Worm (Caenorhabditis elegans) whole organism, L2 larva: ENCODE measurements around the gene che-10.

Experiments
- C34F6.9 ChIP-seq: fragments of 150-350 bp; optimal IDR thresholded peaks from 2 replicates; lab custom pipeline; 2014; ENCODE audit warnings: missing biosample characterization, missing genetic modification characterization
- F13H6.1 ChIP-seq: sonication (generic microtip); optimal IDR thresholded peaks from 2 replicates; lab custom pipeline; 2016; ENCODE audit warnings: missing genetic modification characterization, missing compliant biosample characterization
- R02D3.7 ChIP-seq: fragments of 150-350 bp; optimal IDR thresholded peaks from 2 replicates; lab custom pipeline; 2014; ENCODE audit warnings: missing biosample characterization, missing genetic modification characterization
- Y55F3AM.14 ChIP-seq: fragments of 200-800 bp; sonication (Bioruptor generic); optimal IDR thresholded peaks from 2 replicates; lab custom pipeline; 2018; ENCODE audit warnings: mild to moderate bottlenecking, missing genetic modification characterization, missing compliant biosample characterization
- aly-2 ChIP-seq: fragments of 150-350 bp; optimal IDR thresholded peaks from 2 replicates; lab custom pipeline; 2014; ENCODE audit warnings: missing biosample characterization, missing genetic modification characterization
- ama-1 ChIP-seq: fragments of 150-350 bp; optimal IDR thresholded peaks from 2 replicates; lab custom pipeline; 2018; ENCODE audit warnings: inconsistent platforms
- ceh-16 ChIP-seq: fragments of 150-350 bp; optimal IDR thresholded peaks from 2 replicates; lab custom pipeline; 2014; ENCODE audit warnings: missing biosample characterization, missing genetic modification characterization
- ceh-82 ChIP-seq: fragments of 150-350 bp; optimal IDR thresholded peaks from 2 replicates; lab custom pipeline; 2014; ENCODE audit warnings: missing biosample characterization, missing genetic modification characterization
- dmd-4 ChIP-seq: sonication (generic microtip); optimal IDR thresholded peaks from 2 replicates; lab custom pipeline; 2017; ENCODE audit warnings: missing biosample characterization, missing genetic modification characterization
- egl-27 ChIP-seq: sonication (generic microtip); optimal IDR thresholded peaks from 3 replicates; lab custom pipeline; 2017; ENCODE audit warnings: missing biosample characterization, missing genetic modification reagents, missing genetic modification characterization
- elt-1 ChIP-seq: fragments of 150-350 bp; optimal IDR thresholded peaks from 2 replicates; lab custom pipeline; 2014; ENCODE audit warnings: missing biosample characterization, missing genetic modification characterization
- elt-3 ChIP-seq: sonication (generic microtip); optimal IDR thresholded peaks from 2 replicates; lab custom pipeline; 2017; ENCODE audit warnings: missing biosample characterization, missing genetic modification characterization
- fos-1 ChIP-seq: fragments of 150-350 bp; optimal IDR thresholded peaks from 2 replicates; lab custom pipeline; 2014; ENCODE audit warnings: missing biosample characterization, missing genetic modification characterization
- lin-11 ChIP-seq: fragments of 150-350 bp; sonication (generic microtip); optimal IDR thresholded peaks from 2 replicates; lab custom pipeline; 2014; ENCODE audit warnings: missing biosample characterization, missing genetic modification characterization, inconsistent platforms, mixed read lengths
- lin-13 ChIP-seq: fragments of 150-350 bp; optimal IDR thresholded peaks from 2 replicates; lab custom pipeline; 2014; ENCODE audit warnings: missing biosample characterization, missing genetic modification reagents, missing genetic modification characterization
- lsy-2 ChIP-seq, 2 experiments: fragments of 150-350 bp in 1 of 2; sonication (generic microtip) in 1 of 2; optimal IDR thresholded peaks; 2 replicates each; lab custom pipeline; 2014 to 2017; ENCODE audit warnings: missing biosample characterization in 2 of 2, missing genetic modification characterization in 2 of 2
- mab-5 ChIP-seq: fragments of 150-350 bp; optimal IDR thresholded peaks from 2 replicates; lab custom pipeline; 2014; ENCODE audit warnings: missing biosample characterization, missing genetic modification characterization
- mbf-1 ChIP-seq: sonication (generic microtip); optimal IDR thresholded peaks from 2 replicates; lab custom pipeline; 2017; ENCODE audit warnings: missing biosample characterization, missing genetic modification characterization
- mdl-1 ChIP-seq, 2 experiments: fragments of 150-350 bp in 1 of 2; sonication (generic microtip) in 1 of 2; optimal IDR thresholded peaks; 2 replicates each; lab custom pipeline; 2017; ENCODE audit warnings: missing biosample characterization in 2 of 2, missing genetic modification characterization in 2 of 2
- nhr-10 ChIP-seq: sonication (generic microtip); optimal IDR thresholded peaks from 2 replicates; lab custom pipeline; 2017; ENCODE audit warnings: missing biosample characterization, missing genetic modification characterization
- nhr-11 ChIP-seq: fragments of 150-350 bp; optimal IDR thresholded peaks from 2 replicates; lab custom pipeline; 2014; ENCODE audit warnings: missing biosample characterization, missing genetic modification characterization
- nhr-12 ChIP-seq: fragments of 150-350 bp; optimal IDR thresholded peaks from 2 replicates; lab custom pipeline; 2014; ENCODE audit warnings: missing biosample characterization, missing genetic modification characterization
- nhr-129 ChIP-seq: fragments of 150-350 bp; optimal IDR thresholded peaks from 2 replicates; lab custom pipeline; 2014; ENCODE audit warnings: missing biosample characterization, missing genetic modification characterization
- nhr-21 ChIP-seq: fragments of 150-350 bp; optimal IDR thresholded peaks from 2 replicates; lab custom pipeline; 2014; ENCODE audit warnings: missing biosample characterization, missing genetic modification characterization
- nhr-237 ChIP-seq: fragments of 150-350 bp; optimal IDR thresholded peaks from 2 replicates; lab custom pipeline; 2014; ENCODE audit warnings: missing biosample characterization, missing genetic modification characterization
- nhr-25 ChIP-seq: fragments of 150-350 bp; sonication (generic microtip); optimal IDR thresholded peaks from 3 replicates; lab custom pipeline; 2014; ENCODE audit warnings: missing biosample characterization, missing genetic modification characterization
- nhr-6 ChIP-seq: fragments of 150-350 bp; optimal IDR thresholded peaks from 2 replicates; lab custom pipeline; 2014; ENCODE audit warnings: missing biosample characterization, missing genetic modification characterization
- nhr-77 ChIP-seq: fragments of 150-350 bp; optimal IDR thresholded peaks from 2 replicates; lab custom pipeline; 2014; ENCODE audit warnings: missing biosample characterization, missing genetic modification characterization
- sem-4 ChIP-seq: fragments of 150-350 bp; optimal IDR thresholded peaks from 2 replicates; lab custom pipeline; 2014; ENCODE audit warnings: missing biosample characterization, missing genetic modification reagents, missing genetic modification characterization
- skn-1 ChIP-seq: sonication (generic microtip); optimal IDR thresholded peaks from 2 replicates; lab custom pipeline; 2017; ENCODE audit warnings: missing biosample characterization, missing genetic modification characterization
- sma-3 ChIP-seq: sonication (generic microtip); optimal IDR thresholded peaks from 2 replicates; lab custom pipeline; 2016; ENCODE audit warnings: missing genetic modification reagents, missing genetic modification characterization, missing compliant biosample characterization
- sma-9 ChIP-seq, 2 experiments: fragments of 150-350 bp in 1 of 2; sonication (generic microtip) in 1 of 2; optimal IDR thresholded peaks; 2 replicates each; lab custom pipeline; 2014 to 2016; ENCODE audit warnings: missing genetic modification characterization in 2 of 2, mild to moderate bottlenecking in 1 of 2, missing biosample characterization in 1 of 2, missing compliant biosample characterization in 1 of 2, missing genetic modification reagents in 1 of 2, moderate library complexity in 1 of 2
- snpc-4 ChIP-seq: fragments of 150-350 bp; optimal IDR thresholded peaks from 2 replicates; lab custom pipeline; 2014; ENCODE audit warnings: missing biosample characterization, missing genetic modification characterization
- zag-1 ChIP-seq: fragments of 150-350 bp; optimal IDR thresholded peaks from 2 replicates; lab custom pipeline; 2014; ENCODE audit warnings: missing biosample characterization, missing genetic modification characterization
- ztf-1 ChIP-seq: fragments of 200-800 bp; sonication (Bioruptor generic); conservative IDR thresholded peaks from 2 replicates; pipeline ENCODE4 v1.3.6; 2022; ENCODE audit warnings: missing genetic modification characterization, missing compliant biosample characterization
- ztf-11 ChIP-seq: sonication (generic microtip); optimal IDR thresholded peaks from 2 replicates; lab custom pipeline; 2017; ENCODE audit warnings: missing biosample characterization, missing genetic modification characterization
- ztf-4 ChIP-seq: fragments of 150-350 bp; optimal IDR thresholded peaks from 2 replicates; lab custom pipeline; 2014; ENCODE audit warnings: missing biosample characterization, missing genetic modification characterization

che-10 gene

DNA sequence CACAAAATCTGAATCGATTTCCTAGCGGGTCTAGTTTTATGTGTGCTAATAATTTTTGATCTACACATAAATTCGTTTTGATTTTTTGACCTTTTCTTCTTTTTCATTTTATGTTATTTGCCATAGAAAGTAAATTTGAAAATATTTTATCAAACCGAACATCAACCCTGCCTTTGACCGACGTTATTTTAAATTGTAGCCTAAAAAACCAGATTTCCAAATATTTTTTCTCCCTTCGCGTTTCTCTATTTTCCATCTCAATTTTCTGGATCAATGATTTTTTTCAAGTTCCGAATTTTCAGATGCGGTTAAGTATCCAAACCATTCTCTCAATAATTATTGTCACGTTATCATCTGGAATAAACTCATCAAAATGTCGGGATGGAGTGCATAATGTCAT is 39.8 kb upstream of the che-10 start, which contains the start of gene T05A7.1:
TSS of gene T05A7.1 (plus strand) at position 301 of the 400 bp plus-strand sequence.
- no peak for TF ChIP-seq nhr-12
- no peak for TF ChIP-seq mdl-1 (tag; optimal IDR thresholded peaks at IDR 0.05; lab: Kevin White, UChicago)
- no peak for TF ChIP-seq nhr-21 (tag; lab: Kevin White, UChicago)
- no peak for TF ChIP-seq nhr-237 (tag; lab: Kevin White, UChicago)
- TF ChIP-seq ztf-11 (tag; lab: Kevin White, UChicago) = no peak
- TF ChIP-seq nhr-77 (tag; lab: Kevin White, UChicago) = no peak
- no peak for TF ChIP-seq ztf-1
- TF ChIP-seq nhr-11 (tag; lab: Kevin White, UChicago) = no peak
- TF ChIP-seq ceh-16 (tag; lab: Kevin White, UChicago) = no peak
- TF ChIP-seq dmd-4 (tag; lab: Kevin White, UChicago) = no peak
- no peak for TF ChIP-seq F13H6.1 (tag; lab: Kevin White, UChicago)
- no peak for TF ChIP-seq R02D3.7 (tag; lab: Kevin White, UChicago)

ce11 chrII:4676241-4676640 is 38.1 kb upstream of the che-10 start:
- TF ChIP-seq nhr-129 (tag; lab: Kevin White, UChicago) = peak; percentile 39
- no peak for TF ChIP-seq lin-13 (GFP tag; lab: Kevin White, UChicago)
- TF ChIP-seq lin-11 (tag; lab: Kevin White, UChicago) = no peak
- TF ChIP-seq egl-27 (tag; lab: Kevin White, UChicago) = no peak
- TF ChIP-seq elt-3 (tag; lab: Kevin White, UChicago) = no peak

DNA sequence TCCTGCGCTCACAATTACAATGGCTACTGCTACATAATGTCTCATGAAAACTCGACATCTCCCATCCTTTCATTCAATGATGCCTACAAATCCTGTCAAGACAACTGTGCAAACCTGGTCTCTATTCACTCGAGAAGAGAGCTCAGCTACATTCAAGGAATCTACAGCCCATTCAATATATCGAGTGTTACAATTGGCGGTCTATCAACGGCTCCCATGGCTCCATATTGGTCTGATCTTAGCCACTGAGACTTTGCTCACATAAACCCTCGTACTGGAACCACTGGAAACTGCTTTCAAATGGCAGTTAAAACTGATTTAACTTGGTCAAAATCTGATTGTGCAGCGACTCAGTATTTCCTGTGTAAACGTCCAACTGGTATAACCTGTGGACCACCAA is 37.3 kb upstream of the che-10 start, which contains the start of gene T05A7.3:
TSS of gene T05A7.3 (plus strand) at position 301 of the 400 bp plus-strand sequence.
- TF ChIP-seq F13H6.1 (tag; lab: Kevin White, UChicago) = no peak
- TF ChIP-seq mdl-1 (tag; optimal IDR thresholded peaks at IDR 0.05; lab: Kevin White, UChicago) = no peak

DNA sequence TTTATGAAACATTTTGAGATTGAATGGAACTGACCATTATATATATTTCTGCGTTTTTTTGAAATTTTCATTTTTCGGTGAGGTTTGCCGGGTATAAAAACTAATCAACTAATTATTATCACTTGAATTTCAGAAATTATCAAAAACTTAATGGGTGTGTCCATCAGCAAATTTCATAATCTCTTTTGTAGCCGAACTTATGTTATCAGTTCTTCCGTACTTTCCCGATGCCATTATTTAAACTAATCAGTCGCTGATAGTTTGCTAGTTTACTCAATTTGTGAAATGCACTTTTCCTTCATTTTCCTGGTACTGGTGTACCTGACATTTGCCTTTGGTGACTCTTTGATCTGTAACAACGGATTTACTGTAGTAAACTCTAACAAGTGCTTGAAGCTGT is 36.0 kb upstream of the che-10 start:
- TF ChIP-seq lin-13 (GFP tag; lab: Kevin White, UChicago) (no peak), nhr-77 (tag; lab: Kevin White, UChicago) (no peak), ama-1 (lab: Kevin White, UChicago) (no peak), dmd-4 (tag; lab: Kevin White, UChicago) (no peak), fos-1 (peak; percentile 96), nhr-237 (tag; lab: Kevin White, UChicago) (no peak), aly-2 (no peak), sma-9 (GFP tag; optimal IDR thresholded peaks at IDR 0.05; lab: Kevin White, UChicago) (peak; percentile 77), sma-9 (tag; optimal IDR thresholded peaks at IDR 0.05; lab: Kevin White, UChicago) (no peak), nhr-25 (tag; lab: Kevin White, UChicago) (no peak), mbf-1 (tag; lab: Kevin White, UChicago) (no peak), R02D3.7 (tag; lab: Kevin White, UChicago) (no peak)

DNA sequence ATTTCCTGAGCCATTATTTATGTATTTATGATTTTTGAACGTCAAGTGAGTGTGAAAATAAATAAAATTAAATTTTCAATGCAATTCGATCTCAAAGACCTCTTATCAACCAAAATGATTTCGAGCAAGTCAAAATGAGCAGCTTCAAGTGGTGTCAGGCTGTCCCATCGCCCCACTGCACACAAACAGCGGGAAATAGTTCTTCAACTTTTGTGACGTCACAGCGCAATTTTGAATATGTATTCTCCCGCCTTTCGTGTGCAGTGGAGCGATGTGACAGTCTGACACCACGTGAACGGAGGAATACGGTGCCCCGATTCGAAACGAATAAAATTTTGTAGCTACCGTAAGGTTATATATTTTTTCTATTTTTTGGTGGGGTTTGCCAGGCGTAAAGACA is 35.5 kb upstream of the che-10 start:
- TF ChIP-seq nhr-10 (tag; lab: Kevin White, UChicago) (no peak), nhr-77 (tag; lab: Kevin White, UChicago) (no peak), sma-9 (GFP tag; optimal IDR thresholded peaks at IDR 0.05; lab: Kevin White, UChicago) (no peak), sma-9 (tag; optimal IDR thresholded peaks at IDR 0.05; lab: Kevin White, UChicago) (no peak), ztf-4 (tag; lab: Kevin White, UChicago) (no peak), lin-13 (GFP tag; lab: Kevin White, UChicago) (no peak), ceh-82 (tag; lab: Kevin White, UChicago) (no peak), mdl-1 (tag; optimal IDR thresholded peaks at IDR 0.05; lab: Kevin White, UChicago) (no peak), dmd-4 (tag; lab: Kevin White, UChicago) (no peak)
- TF ChIP-seq, all 48 proteins: peak for 0

- TF ChIP-seq ama-1 (lab: Kevin White, UChicago) (no peak), Y55F3AM.14 (GFP tag; lab: Kevin White, UChicago) (no peak), sem-4 (tag; lab: Kevin White, UChicago) (no peak)
Measured at ce11 chrII:4673242-4673641, 35.1 kb upstream of the che-10 start.

- no peak for TF ChIP-seq nhr-6 (tag; lab: Kevin White, UChicago)
- no peak for TF ChIP-seq nhr-25 (tag; lab: Kevin White, UChicago)
- no peak for TF ChIP-seq sem-4 (tag; lab: Kevin White, UChicago)
- TF ChIP-seq C34F6.9 (tag; lab: Kevin White, UChicago) = peak; percentile 80
- no peak for TF ChIP-seq dmd-4 (tag; lab: Kevin White, UChicago)
- no peak for TF ChIP-seq mbf-1 (tag; lab: Kevin White, UChicago)
- TF ChIP-seq ceh-82 (tag; lab: Kevin White, UChicago) = no peak
- no peak for TF ChIP-seq mab-5 (tag; lab: Kevin White, UChicago)
- TF ChIP-seq aly-2 = no peak
- TF ChIP-seq nhr-129 (tag; lab: Kevin White, UChicago) = peak; percentile 68
- no peak for TF ChIP-seq ceh-16 (tag; lab: Kevin White, UChicago)
- TF ChIP-seq ama-1 (lab: Kevin White, UChicago) = no peak
- TF ChIP-seq Y55F3AM.14 (GFP tag; lab: Kevin White, UChicago) = no peak
- TF ChIP-seq sma-3 (GFP tag; lab: Kevin White, UChicago) = peak; percentile 26
- no peak for TF ChIP-seq skn-1
- TF ChIP-seq lsy-2 (tag; optimal IDR thresholded peaks at IDR 0.05; lab: Kevin White, UChicago) = no peak
- TF ChIP-seq lin-11 (tag; lab: Kevin White, UChicago) = no peak
- peak; percentile 94 for TF ChIP-seq fos-1
- TF ChIP-seq zag-1 (tag; lab: Kevin White, UChicago) = peak; percentile 42
- no peak for TF ChIP-seq elt-1 (tag; lab: Kevin White, UChicago)
- TF ChIP-seq egl-27 (tag; lab: Kevin White, UChicago) = peak; percentile 26
- TF ChIP-seq snpc-4 (tag; lab: Kevin White, UChicago) = peak; percentile 11
Measured at ce11 chrII:4672584-4673110, 34.5 kb upstream of the che-10 start, which contains the start of the genes clec-140 and hmg-11. clec-140 (plus strand) TSS chrII:4673060. hmg-11 (plus strand) TSS chrII:4673085.
